Fruit fly (Drosophila melanogaster) whole organism, pupa: Measurements from ENCODE around the gene Jon99Fii.
A peak's percentile ranks its signal among the peaks of the same experiment; 100 is the strongest.

Experiments used
- CG10348 ChIP-seq: fragments of 200-800 bp; sonication (Bioruptor generic); IDR thresholded peaks from 2 replicates; pipeline ENCODE4 v1.3.6; 2022; ENCODE audit warnings: missing biosample characterization, missing genetic modification characterization
- CG12605 ChIP-seq: fragments of 200-800 bp; sonication (Bioruptor generic); IDR thresholded peaks from 2 replicates; pipeline ENCODE4 v1.3.6; 2022; ENCODE audit warnings: missing biosample characterization, missing genetic modification characterization
- CG13204 ChIP-seq: fragments of 200-800 bp; sonication (Bioruptor generic); optimal IDR thresholded peaks from 2 replicates; lab custom pipeline; 2018; ENCODE audit warnings: missing biosample characterization, mild to moderate bottlenecking, missing genetic modification characterization, moderate library complexity
- CG14655 ChIP-seq: fragments of 200-800 bp; sonication (Bioruptor generic); optimal IDR thresholded peaks from 3 replicates; lab custom pipeline; 2017; ENCODE audit warnings: mild to moderate bottlenecking, missing biosample characterization, missing genetic modification reagents, missing genetic modification characterization
- CG15710 ChIP-seq: fragments of 200-800 bp; sonication (Bioruptor generic); optimal IDR thresholded peaks from 2 replicates; lab custom pipeline; 2018; ENCODE audit warnings: missing biosample characterization, mild to moderate bottlenecking, missing genetic modification characterization, moderate library complexity
- CG17806 ChIP-seq: fragments of 200-800 bp; sonication (Bioruptor generic); optimal IDR thresholded peaks from 2 replicates; lab custom pipeline; 2018; ENCODE audit warnings: missing biosample characterization, mild to moderate bottlenecking, missing genetic modification characterization, moderate library complexity
- CG32121 ChIP-seq: fragments of 200-800 bp; sonication (Bioruptor generic); IDR thresholded peaks from 2 replicates; pipeline ENCODE4 v1.3.6; 2022; ENCODE audit warnings: missing biosample characterization, missing genetic modification characterization
- CG34367 ChIP-seq: fragments of 200-800 bp; sonication (Bioruptor generic); optimal IDR thresholded peaks from 2 replicates; lab custom pipeline; 2018; ENCODE audit warnings: missing biosample characterization, mild to moderate bottlenecking, missing genetic modification characterization
- CG4496 ChIP-seq: fragments of 200-800 bp; sonication (Bioruptor generic); IDR thresholded peaks from 3 replicates; pipeline ENCODE4 v1.3.6; 2022; ENCODE audit warnings: missing biosample characterization, missing genetic modification characterization
- CG8159 ChIP-seq: fragments of 200-800 bp; sonication (Bioruptor generic); optimal IDR thresholded peaks from 3 replicates; lab custom pipeline; 2018; ENCODE audit warnings: missing biosample characterization, mild to moderate bottlenecking, missing genetic modification characterization, moderate library complexity
- CG8301 ChIP-seq: fragments of 200-800 bp; sonication (Bioruptor generic); optimal IDR thresholded peaks from 2 replicates; lab custom pipeline; 2018; ENCODE audit warnings: missing biosample characterization, mild to moderate bottlenecking, missing genetic modification characterization
- CG9948 ChIP-seq: fragments of 200-800 bp; sonication (Bioruptor generic); optimal IDR thresholded peaks from 2 replicates; lab custom pipeline; 2018; ENCODE audit warnings: missing biosample characterization, mild to moderate bottlenecking, missing genetic modification characterization, moderate library complexity
- D1 ChIP-seq: fragments of 200-800 bp; sonication (Bioruptor generic); optimal IDR thresholded peaks from 2 replicates; lab custom pipeline; 2018; ENCODE audit warnings: missing biosample characterization, mild to moderate bottlenecking, missing genetic modification characterization, moderate library complexity
- EcR ChIP-seq: fragments of 200-800 bp; sonication (Bioruptor generic); optimal IDR thresholded peaks from 3 replicates; lab custom pipeline; 2019; ENCODE audit warnings: missing biosample characterization, missing genetic modification characterization, mild to moderate bottlenecking, moderate library complexity, missing genetic modification reagents
- Ets98B ChIP-seq: fragments of 200-800 bp; sonication (Bioruptor generic); IDR thresholded peaks from 2 replicates; pipeline ENCODE4 v1.3.6; 2022; ENCODE audit warnings: missing biosample characterization, missing genetic modification characterization
- Pif1A ChIP-seq: fragments of 200-800 bp; sonication (Bioruptor generic); optimal IDR thresholded peaks from 3 replicates; lab custom pipeline; 2016; ENCODE audit warnings: missing biosample characterization, missing genetic modification characterization
- Pif1B ChIP-seq: fragments of 200-800 bp; sonication (Bioruptor generic); optimal IDR thresholded peaks from 3 replicates; lab custom pipeline; 2016; ENCODE audit warnings: missing biosample characterization, missing genetic modification characterization
- Snoo ChIP-seq: fragments of 200-800 bp; sonication (Bioruptor generic); optimal IDR thresholded peaks from 3 replicates; lab custom pipeline; 2017; ENCODE audit warnings: missing biosample characterization, mild to moderate bottlenecking, missing genetic modification characterization, inconsistent platforms
- fd96Ca ChIP-seq: fragments of 200-800 bp; sonication (Bioruptor generic); IDR thresholded peaks from 3 replicates; pipeline ENCODE4 v1.3.6; 2022; ENCODE audit warnings: missing biosample characterization, missing genetic modification characterization
- gl ChIP-seq: fragments of 200-800 bp; sonication (Bioruptor generic); optimal IDR thresholded peaks from 2 replicates; lab custom pipeline; 2018; ENCODE audit warnings: missing biosample characterization, mild to moderate bottlenecking, missing genetic modification characterization
- rn ChIP-seq: fragments of 200-800 bp; sonication (Bioruptor generic); IDR thresholded peaks from 2 replicates; pipeline ENCODE4 v1.3.6; 2022; ENCODE audit warnings: missing biosample characterization, missing genetic modification characterization

Gene Jon99Fii

dm6 chr3R:30466515-30466914 lies 21.2 kb downstream of the Jon99Fii start:
- TF ChIP-seq fd96Ca (GFP tag; lab: Robert Waterston, UW) = peak; percentile 38; the same call in 1 of the 3 replicates
- no peak for TF ChIP-seq CG8301
- TF ChIP-seq CG4496 = peak; percentile 14; the same call in 1 of the 3 replicates

- TF ChIP-seq CG9948 (tag; lab: Kevin White, UChicago) (no peak), CG34367 (tag; lab: Kevin White, UChicago) (no peak), gl (peak; percentile 1), CG17806 (tag; lab: Kevin White, UChicago) (no peak), CG10348 (GFP tag; lab: Robert Waterston, UW) (no peak), EcR (GFP tag; lab: Kevin White, UChicago) (peak; percentile 72), CG12605 (GFP tag; lab: Robert Waterston, UW) (peak; percentile 53; the same call in 1 of the 2 replicates), CG13204 (GFP tag; lab: Kevin White, UChicago) (no peak), rn (GFP tag; lab: Robert Waterston, UW) (no peak)
These were observed 21.8 kb downstream of the Jon99Fii start, which contains the start of gene PH4alphaEFB for dm6 chr3R:30465775-30466494. Gene PH4alphaEFB (plus strand): TSS chr3R:30466050.

- no peak for TF ChIP-seq CG9948 (tag; lab: Kevin White, UChicago)
- TF ChIP-seq CG13204 (GFP tag; lab: Kevin White, UChicago) = no peak
- no peak for TF ChIP-seq Pif1B (GFP tag; lab: Kevin White, UChicago)
- TF ChIP-seq CG12605 (GFP tag; lab: Robert Waterston, UW) = no peak
- TF ChIP-seq CG8159 = no peak
- no peak for TF ChIP-seq CG10348 (GFP tag; lab: Robert Waterston, UW)
- no peak for TF ChIP-seq CG8301
- TF ChIP-seq CG32121 (GFP tag; lab: Robert Waterston, UW) = no peak
- no peak for TF ChIP-seq CG34367 (tag; lab: Kevin White, UChicago)
- no peak for TF ChIP-seq fd96Ca (GFP tag; lab: Robert Waterston, UW)
- TF ChIP-seq Pif1A (GFP tag; lab: Kevin White, UChicago) = no peak
- TF ChIP-seq CG4496 = no peak
- TF ChIP-seq rn (GFP tag; lab: Robert Waterston, UW) = no peak
- no peak for TF ChIP-seq CG17806 (tag; lab: Kevin White, UChicago)
These were observed 23.5 kb downstream of the Jon99Fii start for dm6 chr3R:30464244-30464643.

dm6 chr3R:30461608-30462243 lies 26.0 kb downstream of the Jon99Fii start:
- TF ChIP-seq Ets98B (GFP tag; lab: Robert Waterston, UW) = peak; percentile 56; the same call in 1 of the 2 replicates
- no peak for TF ChIP-seq D1 (tag; lab: Kevin White, UChicago)
- no peak for TF ChIP-seq fd96Ca (GFP tag; lab: Robert Waterston, UW)
- TF ChIP-seq EcR (GFP tag; lab: Kevin White, UChicago) = peak; percentile 58
- peak; percentile 63 for TF ChIP-seq CG32121 (GFP tag; lab: Robert Waterston, UW)
- TF ChIP-seq CG12605 (GFP tag; lab: Robert Waterston, UW) = peak; percentile 65
- peak; percentile 55 for TF ChIP-seq CG9948 (tag; lab: Kevin White, UChicago)
- TF ChIP-seq CG10348 (GFP tag; lab: Robert Waterston, UW) = no peak
- peak; percentile 67 for TF ChIP-seq CG15710 (tag; lab: Kevin White, UChicago)
- TF ChIP-seq CG8159 = peak; percentile 66
- peak; percentile 63 for TF ChIP-seq CG8301
- TF ChIP-seq Pif1B (GFP tag; lab: Kevin White, UChicago) = peak; percentile 48
- TF ChIP-seq CG13204 (GFP tag; lab: Kevin White, UChicago) = peak; percentile 59
- TF ChIP-seq Snoo = peak; percentile 36
- peak; percentile 58 for TF ChIP-seq CG34367 (tag; lab: Kevin White, UChicago)
- no peak for TF ChIP-seq CG14655 (GFP tag; lab: Kevin White, UChicago)
- TF ChIP-seq gl = no peak
- peak; percentile 58 for TF ChIP-seq CG17806 (tag; lab: Kevin White, UChicago)
- no peak for TF ChIP-seq Pif1A (GFP tag; lab: Kevin White, UChicago)
- no peak for TF ChIP-seq rn (GFP tag; lab: Robert Waterston, UW)
- TF ChIP-seq CG4496 = peak; percentile 41; the same call in 2 of the 3 replicates

- TF ChIP-seq CG32121 (GFP tag; lab: Robert Waterston, UW) (0 out of 2 replicates have a peak, but pooled peaks have one; percentile 41), CG4496 (0 out of 3 replicates have a peak, but pooled peaks have one; percentile 13), gl (no peak)
These were observed 27.5 kb downstream of the Jon99Fii start for dm6 chr3R:30460187-30460586.
